Fruit fly (Drosophila melanogaster): ENCODE results near the gene CG13841.

DNA sequence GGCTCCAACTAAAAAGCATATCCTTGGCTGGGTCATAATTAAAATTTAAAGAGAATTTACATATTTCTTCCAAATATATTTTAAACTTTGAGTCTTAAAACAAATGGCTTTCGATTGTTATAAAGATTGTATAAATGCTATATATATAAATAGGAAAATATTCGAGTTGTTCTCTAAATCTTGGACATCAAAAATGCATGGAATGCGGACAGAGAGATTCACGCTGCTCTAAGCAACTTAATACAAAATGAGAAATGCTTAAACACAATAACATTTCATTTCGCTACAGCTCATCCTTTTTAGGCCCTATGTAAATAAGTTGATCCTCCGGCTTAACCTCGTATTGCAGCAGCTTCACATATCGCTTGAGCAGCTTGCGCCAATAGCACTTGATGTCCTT, 18.5 kb downstream of the CG13841 start, which contains the start of gene CG31139:
- TF ChIP-seq CTCF (optimal IDR thresholded peaks at IDR 0.05) (no peak), CG8478 (optimal IDR thresholded peaks at IDR 0.05) (no peak)

Data from S2 (cell line).